Worm (Caenorhabditis elegans) whole organism, L1 larva: ENCODE data around the gene F52E1.3.

Source experiments
- elt-2 ChIP-seq: sonication (generic microtip); optimal IDR thresholded peaks from 2 replicates; lab custom pipeline; 2016; ENCODE audit warnings: missing genetic modification characterization, mild to moderate bottlenecking, inconsistent platforms, missing compliant biosample characterization, missing genetic modification reagents
- fos-1 ChIP-seq: fragments of 150-350 bp; optimal IDR thresholded peaks from 2 replicates; lab custom pipeline; 2014; ENCODE audit warnings: missing biosample characterization, missing genetic modification characterization
- lin-15B ChIP-seq: fragments of 150-350 bp; sonication (generic microtip); optimal IDR thresholded peaks from 3 replicates; lab custom pipeline; 2014; ENCODE audit warnings: missing biosample characterization, missing genetic modification characterization
- lir-3 ChIP-seq: sonication (generic microtip); optimal IDR thresholded peaks from 2 replicates; lab custom pipeline; 2016; ENCODE audit warnings: mild to moderate bottlenecking, missing genetic modification characterization, moderate library complexity, missing compliant biosample characterization; ENCODE audit not compliant: poor library complexity
- lsy-2 ChIP-seq, 2 experiments: fragments of 150-350 bp; optimal IDR thresholded peaks; 2 replicates each; lab custom pipeline; 2014; ENCODE audit warnings: missing biosample characterization in 2 of 2, missing genetic modification characterization in 2 of 2
- mep-1 ChIP-seq: fragments of 150-350 bp; optimal IDR thresholded peaks from 2 replicates; lab custom pipeline; 2014; ENCODE audit warnings: missing biosample characterization, missing genetic modification characterization
- nhr-28 ChIP-seq: fragments of 150-350 bp; optimal IDR thresholded peaks from 2 replicates; lab custom pipeline; 2014; ENCODE audit warnings: missing biosample characterization, missing genetic modification characterization
- nhr-76 ChIP-seq: sonication (generic microtip); optimal IDR thresholded peaks from 2 replicates; lab custom pipeline; 2017; ENCODE audit warnings: missing biosample characterization, missing genetic modification characterization
- nhr-90 ChIP-seq: sonication (generic microtip); optimal IDR thresholded peaks from 2 replicates; lab custom pipeline; 2016; ENCODE audit warnings: mild to moderate bottlenecking, missing genetic modification characterization, missing compliant biosample characterization; ENCODE audit not compliant: poor library complexity
- pag-3 ChIP-seq: sonication (generic microtip); optimal IDR thresholded peaks from 2 replicates; lab custom pipeline; 2017; ENCODE audit warnings: missing genetic modification characterization, mild to moderate bottlenecking, missing compliant biosample characterization, antibody characterized with exemption, borderline replicate concordance; ENCODE audit not compliant: insufficient read depth
- snpc-4 ChIP-seq: fragments of 150-350 bp; optimal IDR thresholded peaks from 2 replicates; lab custom pipeline; 2014; ENCODE audit warnings: missing biosample characterization, missing genetic modification characterization
- sup-37 ChIP-seq: fragments of 200-800 bp; sonication (Bioruptor generic); optimal IDR thresholded peaks from 2 replicates; lab custom pipeline; 2018; ENCODE audit warnings: mild to moderate bottlenecking, missing genetic modification characterization, missing compliant biosample characterization
- ztf-4 ChIP-seq: fragments of 150-350 bp; optimal IDR thresholded peaks from 2 replicates; lab custom pipeline; 2014; ENCODE audit warnings: missing biosample characterization, missing genetic modification characterization

ce11 chrV:8424840-8425814 is 30.5 kb downstream of the F52E1.3 start:
- no peak for TF ChIP-seq pag-3 (tag; lab: Kevin White, UChicago)
- no peak for TF ChIP-seq lin-15B (tag; lab: Kevin White, UChicago)
- no peak for TF ChIP-seq nhr-76
- TF ChIP-seq nhr-90 (tag; lab: Kevin White, UChicago): no peak
- no peak for TF ChIP-seq fos-1 (tag; lab: Kevin White, UChicago)
- TF ChIP-seq nhr-28: no peak
- TF ChIP-seq snpc-4 (tag; lab: Kevin White, UChicago): no peak
- no peak for TF ChIP-seq sup-37 (GFP tag; lab: Kevin White, UChicago)
- no peak for TF ChIP-seq lir-3 (tag; lab: Kevin White, UChicago)
- TF ChIP-seq elt-2 (tag; lab: Kevin White, UChicago): peak; percentile 79
- no peak for TF ChIP-seq ztf-4 (tag; lab: Kevin White, UChicago)
- no peak for TF ChIP-seq mep-1 (tag; lab: Kevin White, UChicago)
- TF ChIP-seq lsy-2 (tag; optimal IDR thresholded peaks at IDR 0.05; lab: Kevin White, UChicago): no peak
